Fruit fly (Drosophila melanogaster) whole organism, embryonic: ENCODE measurements around the gene CG13694.

Experiments used
- Blimp-1 ChIP-seq: fragments of 200-800 bp; sonication (Bioruptor generic); optimal IDR thresholded peaks from 3 replicates; lab custom pipeline; 2018; ENCODE audit warnings: missing biosample characterization, missing genetic modification characterization, mild to moderate bottlenecking, moderate library complexity, missing genetic modification reagents
- CG10543 ChIP-seq: fragments of 200-800 bp; sonication (Bioruptor generic); optimal IDR thresholded peaks from 3 replicates; lab custom pipeline; 2017; ENCODE audit warnings: missing biosample characterization, mild to moderate bottlenecking, missing genetic modification characterization, moderate library complexity
- CG10565 ChIP-seq: fragments of 200-800 bp; sonication (Bioruptor generic); optimal IDR thresholded peaks from 3 replicates; lab custom pipeline; 2016; ENCODE audit warnings: missing biosample characterization, mild to moderate bottlenecking, missing genetic modification characterization
- CG11085 ChIP-seq: fragments of 200-800 bp; sonication (Bioruptor generic); IDR thresholded peaks from 2 replicates; pipeline ENCODE4 v1.3.6; 2022; ENCODE audit warnings: missing biosample characterization, missing genetic modification characterization
- CG11696 ChIP-seq: fragments of 200-800 bp; sonication (Bioruptor generic); IDR thresholded peaks from 2 replicates; pipeline ENCODE4 v1.3.6; 2022; ENCODE audit warnings: missing biosample characterization, missing genetic modification characterization
- CG12659 ChIP-seq: fragments of 200-800 bp; sonication (Bioruptor generic); optimal IDR thresholded peaks from 3 replicates; lab custom pipeline; 2017; ENCODE audit warnings: mild to moderate bottlenecking, missing biosample characterization, missing genetic modification reagents, missing genetic modification characterization
- CG14667 ChIP-seq: fragments of 200-800 bp; sonication (Bioruptor generic); IDR thresholded peaks from 2 replicates; pipeline ENCODE4 v1.3.6; 2022; ENCODE audit warnings: missing biosample characterization, missing genetic modification characterization
- CG16813 ChIP-seq: fragments of 200-800 bp; sonication (Bioruptor generic); IDR thresholded peaks from 3 replicates; pipeline ENCODE4 v1.3.6; 2022; ENCODE audit warnings: missing biosample characterization, missing genetic modification characterization; ENCODE audit not compliant: partially characterized antibody
- CG17186 ChIP-seq: fragments of 200-800 bp; sonication (Bioruptor generic); optimal IDR thresholded peaks from 3 replicates; lab custom pipeline; 2017; ENCODE audit warnings: missing biosample characterization, missing genetic modification reagents, missing genetic modification characterization
- CG17568 ChIP-seq: fragments of 200-800 bp; sonication (Bioruptor generic); optimal IDR thresholded peaks from 2 replicates; lab custom pipeline; 2018; ENCODE audit warnings: missing biosample characterization, mild to moderate bottlenecking, missing genetic modification characterization, moderate library complexity
- CG17802 ChIP-seq: fragments of 200-800 bp; sonication (Bioruptor generic); optimal IDR thresholded peaks from 2 replicates; lab custom pipeline; 2018; ENCODE audit warnings: missing biosample characterization, mild to moderate bottlenecking, missing genetic modification characterization, moderate library complexity
- CG31224 ChIP-seq: fragments of 200-800 bp; sonication (Bioruptor generic); IDR thresholded peaks from 2 replicates; pipeline ENCODE4 v1.3.6; 2022; ENCODE audit warnings: missing biosample characterization, missing genetic modification characterization
- CG3407 ChIP-seq: fragments of 200-800 bp; sonication (Bioruptor generic); optimal IDR thresholded peaks from 2 replicates; lab custom pipeline; 2018; ENCODE audit warnings: missing biosample characterization, mild to moderate bottlenecking, missing genetic modification characterization
- CG7963 ChIP-seq: fragments of 200-800 bp; sonication (Bioruptor generic); IDR thresholded peaks from 3 replicates; pipeline ENCODE4 v1.3.6; 2022; ENCODE audit warnings: missing biosample characterization, missing genetic modification characterization; ENCODE audit not compliant: partially characterized antibody
- CG7987 ChIP-seq: fragments of 200-800 bp; sonication (Bioruptor generic); optimal IDR thresholded peaks from 2 replicates; lab custom pipeline; 2018; ENCODE audit warnings: missing biosample characterization, mild to moderate bottlenecking, missing genetic modification characterization, moderate library complexity
- CG8924 ChIP-seq: fragments of 200-800 bp; optimal IDR thresholded peaks from 3 replicates; lab custom pipeline; 2019; ENCODE audit warnings: missing biosample characterization, mild to moderate bottlenecking, missing genetic modification characterization, moderate library complexity
- CHES-1-like ChIP-seq: fragments of 200-800 bp; sonication (Bioruptor generic); optimal IDR thresholded peaks from 2 replicates; lab custom pipeline; 2016; ENCODE audit warnings: missing biosample characterization, missing genetic modification characterization
- D19A ChIP-seq: fragments of 200-800 bp; optimal IDR thresholded peaks from 3 replicates; lab custom pipeline; 2019; ENCODE audit warnings: missing biosample characterization, mild to moderate bottlenecking, missing genetic modification characterization, moderate library complexity
- Ets97D ChIP-seq: fragments of 200-800 bp; sonication (Bioruptor generic); optimal IDR thresholded peaks from 3 replicates; lab custom pipeline; 2016; ENCODE audit warnings: missing biosample characterization, missing genetic modification characterization
- HLH54F ChIP-seq: fragments of 200-800 bp; sonication (Bioruptor generic); optimal IDR thresholded peaks from 3 replicates; lab custom pipeline; 2016; ENCODE audit warnings: missing biosample characterization, missing genetic modification characterization
- HLHmδ ChIP-seq: fragments of 200-800 bp; sonication (Bioruptor generic); optimal IDR thresholded peaks from 2 replicates; lab custom pipeline; 2018; ENCODE audit warnings: missing biosample characterization, mild to moderate bottlenecking, missing genetic modification characterization, moderate library complexity
- Hr39 ChIP-seq: fragments of >200 bp; optimal IDR thresholded peaks from 2 replicates; lab custom pipeline; 2017
- Neu2 ChIP-seq: fragments of 200-800 bp; sonication (Bioruptor generic); optimal IDR thresholded peaks from 3 replicates; lab custom pipeline; 2016; ENCODE audit warnings: missing biosample characterization, missing genetic modification characterization, borderline replicate concordance
- Ravus ChIP-seq: fragments of 200-800 bp; sonication (Bioruptor generic); IDR thresholded peaks from 2 replicates; pipeline ENCODE4 v1.3.6; 2022; ENCODE audit warnings: missing biosample characterization, missing genetic modification characterization
- Sox102F ChIP-seq: fragments of 200-800 bp; sonication (Bioruptor generic); optimal IDR thresholded peaks from 2 replicates; lab custom pipeline; 2018; ENCODE audit warnings: missing biosample characterization, mild to moderate bottlenecking, missing genetic modification characterization, moderate library complexity
- abd-A ChIP-seq: fragments of 200-800 bp; sonication (Bioruptor generic); optimal IDR thresholded peaks from 3 replicates; lab custom pipeline; 2019; ENCODE audit warnings: missing biosample characterization, mild to moderate bottlenecking, missing genetic modification characterization, moderate library complexity
- amos ChIP-seq: fragments of 200-800 bp; sonication (Bioruptor generic); IDR thresholded peaks from 2 replicates; pipeline ENCODE4 v1.3.6; 2022; ENCODE audit warnings: missing biosample characterization, missing genetic modification characterization; ENCODE audit not compliant: partially characterized antibody
- bbx ChIP-seq: fragments of 200-800 bp; sonication (Bioruptor generic); IDR thresholded peaks from 2 replicates; pipeline ENCODE4 v1.3.6; 2022; ENCODE audit warnings: missing biosample characterization, missing genetic modification characterization; ENCODE audit not compliant: partially characterized antibody
- cad ChIP-seq: fragments of >200 bp; optimal IDR thresholded peaks from 2 replicates; lab custom pipeline; 2017; ENCODE audit warnings: missing biosample characterization, missing genetic modification characterization
- cato ChIP-seq: fragments of 200-800 bp; sonication (Bioruptor generic); optimal IDR thresholded peaks from 2 replicates; lab custom pipeline; 2016; ENCODE audit warnings: missing biosample characterization, missing genetic modification characterization, borderline replicate concordance
- crc ChIP-seq: fragments of 200-800 bp; sonication (Bioruptor generic); optimal IDR thresholded peaks from 2 replicates; lab custom pipeline; 2016; ENCODE audit warnings: missing biosample characterization, missing genetic modification characterization
- crp ChIP-seq, 2 experiments: fragments of 200-800 bp; sonication (Bioruptor generic); optimal IDR thresholded peaks; 2 replicates in 1 of 2; 3 replicates in 1 of 2; lab custom pipeline; 2017; ENCODE audit warnings: missing biosample characterization in 2 of 2, missing genetic modification characterization in 2 of 2, mild to moderate bottlenecking in 1 of 2, moderate library complexity in 1 of 2
- disco-r ChIP-seq: fragments of 200-800 bp; sonication (Bioruptor generic); optimal IDR thresholded peaks from 2 replicates; lab custom pipeline; 2016; ENCODE audit warnings: missing biosample characterization, missing genetic modification characterization
- fu2 ChIP-seq: fragments of 200-800 bp; sonication (Bioruptor generic); optimal IDR thresholded peaks from 2 replicates; lab custom pipeline; 2016; ENCODE audit warnings: missing biosample characterization, missing genetic modification characterization
- gce ChIP-seq: fragments of 200-800 bp; sonication (Bioruptor generic); IDR thresholded peaks from 3 replicates; pipeline ENCODE4 v1.3.6; 2022; ENCODE audit warnings: missing biosample characterization, missing genetic modification characterization
- h ChIP-seq: fragments of >200 bp; optimal IDR thresholded peaks from 2 replicates; lab custom pipeline; 2017
- ind ChIP-seq: fragments of 200-800 bp; sonication (Bioruptor generic); optimal IDR thresholded peaks from 3 replicates; lab custom pipeline; 2016; ENCODE audit warnings: missing biosample characterization, missing genetic modification characterization
- jing ChIP-seq: fragments of 200-800 bp; sonication (Bioruptor generic); optimal IDR thresholded peaks from 2 replicates; lab custom pipeline; 2018; ENCODE audit warnings: missing biosample characterization, mild to moderate bottlenecking, missing genetic modification characterization
- kah ChIP-seq: fragments of 200-800 bp; sonication (Bioruptor generic); optimal IDR thresholded peaks from 2 replicates; lab custom pipeline; 2018; ENCODE audit warnings: missing biosample characterization, mild to moderate bottlenecking, missing genetic modification characterization
- klu ChIP-seq: fragments of 200-800 bp; sonication (Bioruptor generic); IDR thresholded peaks from 2 replicates; pipeline ENCODE4 v1.3.6; 2022; ENCODE audit warnings: missing biosample characterization, missing genetic modification characterization
- kni ChIP-seq: fragments of 200-800 bp; sonication (Bioruptor generic); optimal IDR thresholded peaks from 3 replicates; lab custom pipeline; 2017; ENCODE audit warnings: mild to moderate bottlenecking, missing biosample characterization, missing genetic modification reagents, missing genetic modification characterization
- lab ChIP-seq: fragments of 200-800 bp; sonication (Bioruptor generic); optimal IDR thresholded peaks from 3 replicates; lab custom pipeline; 2017; ENCODE audit warnings: missing biosample characterization, missing genetic modification characterization, mild to moderate bottlenecking, moderate library complexity, missing genetic modification reagents
- lilli ChIP-seq: fragments of 200-800 bp; sonication (Bioruptor generic); optimal IDR thresholded peaks from 3 replicates; lab custom pipeline; 2016; ENCODE audit warnings: missing biosample characterization, missing genetic modification characterization
- mirr ChIP-seq: fragments of 200-800 bp; sonication (Bioruptor generic); optimal IDR thresholded peaks from 3 replicates; lab custom pipeline; 2018; ENCODE audit warnings: missing biosample characterization, mild to moderate bottlenecking, missing genetic modification characterization
- mld ChIP-seq: fragments of 200-800 bp; sonication (Bioruptor generic); IDR thresholded peaks from 3 replicates; pipeline ENCODE4 v1.3.6; 2022; ENCODE audit warnings: missing biosample characterization, missing genetic modification characterization; ENCODE audit not compliant: partially characterized antibody
- odd ChIP-seq: fragments of 200-800 bp; sonication (Bioruptor generic); optimal IDR thresholded peaks from 2 replicates; lab custom pipeline; 2017; ENCODE audit warnings: missing biosample characterization, mild to moderate bottlenecking, missing genetic modification characterization
- psq ChIP-seq: fragments of 200-800 bp; sonication (Bioruptor generic); optimal IDR thresholded peaks from 2 replicates; lab custom pipeline; 2017; ENCODE audit warnings: missing biosample characterization, missing genetic modification characterization
- stc ChIP-seq: fragments of 200-800 bp; sonication (Bioruptor generic); IDR thresholded peaks from 2 replicates; pipeline ENCODE4 v1.3.6; 2022; ENCODE audit warnings: missing biosample characterization, missing genetic modification characterization
- tap ChIP-seq: fragments of 200-800 bp; optimal IDR thresholded peaks from 3 replicates; lab custom pipeline; 2019; ENCODE audit warnings: missing biosample characterization, mild to moderate bottlenecking, missing genetic modification characterization, moderate library complexity
- zfh2 ChIP-seq: fragments of 200-800 bp; sonication (Bioruptor generic); optimal IDR thresholded peaks from 2 replicates; lab custom pipeline; 2016; ENCODE audit warnings: missing biosample characterization, missing genetic modification characterization

The CG13694 gene

DNA sequence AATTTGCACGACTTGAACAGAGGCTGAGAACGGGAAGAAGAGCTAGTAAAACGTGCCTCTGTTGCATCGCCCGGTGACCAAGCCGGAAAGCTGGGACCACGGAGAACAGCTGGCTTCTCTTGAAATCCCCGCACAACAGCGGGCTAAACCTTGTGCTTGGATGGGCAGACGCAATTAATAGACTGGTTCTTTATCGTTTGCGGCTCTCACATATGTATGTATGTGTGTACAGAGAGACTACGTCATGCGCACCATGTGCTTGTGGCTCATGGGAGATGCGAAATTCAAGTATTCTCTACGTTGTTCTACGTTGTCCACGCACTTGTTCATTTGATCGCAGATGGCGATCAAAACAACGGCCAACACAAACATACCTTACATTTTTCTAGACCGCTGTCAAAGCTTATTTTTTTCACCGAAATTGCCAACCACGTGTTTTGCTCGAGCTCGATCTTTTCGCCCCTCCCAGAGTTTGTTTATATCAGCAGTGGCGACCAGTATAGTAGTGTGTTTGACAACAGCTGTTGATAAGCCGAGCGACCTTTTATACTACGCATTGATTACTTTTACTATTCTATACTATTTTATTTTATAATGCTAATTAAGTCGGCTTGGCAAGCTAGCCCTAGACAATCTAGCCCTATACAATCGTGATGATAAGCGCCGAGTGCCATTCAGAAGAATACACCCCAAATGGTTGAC lies 7.0 kb downstream of the CG13694 start (continued):
- TF ChIP-seq Ets97D (GFP tag; lab: Kevin White, UChicago) (no peak), CG10543 (GFP tag; lab: Kevin White, UChicago) (peak; percentile 75), CG31224 (GFP tag; lab: Robert Waterston, UW) (no peak), CG17568 (GFP tag; lab: Kevin White, UChicago) (no peak), CG17186 (GFP tag; lab: Kevin White, UChicago) (no peak), CG3407 (no peak), cato (GFP tag; lab: Kevin White, UChicago) (no peak), kah (peak; percentile 22), klu (GFP tag; lab: Robert Waterston, UW) (no peak), ind (no peak), lab (GFP tag; lab: Kevin White, UChicago) (peak; percentile 41), gce (GFP tag; lab: Robert Waterston, UW) (no peak), HLHmδ (no peak), CG10565 (GFP tag; lab: Kevin White, UChicago) (no peak), stc (GFP tag; lab: Robert Waterston, UW) (no peak), mld (GFP tag; lab: Robert Waterston, UW) (no peak), Sox102F (GFP tag; lab: Kevin White, UChicago) (no peak), CG16813 (no peak), CG8924 (tag; lab: Kevin White, UChicago) (no peak), Neu2 (GFP tag; lab: Kevin White, UChicago) (no peak), CG12659 (no peak), abd-A (tag; lab: Kevin White, UChicago) (peak; percentile 66), mirr (GFP tag; lab: Kevin White, UChicago) (peak; percentile 63), CG11696 (GFP tag; lab: Robert Waterston, UW) (no peak), psq (GFP tag; lab: Kevin White, UChicago) (no peak), bbx (GFP tag; lab: Robert Waterston, UW) (no peak), h (lab: Kevin White, UChicago) (no peak), disco-r (GFP tag; lab: Kevin White, UChicago) (no peak), Blimp-1 (no peak), jing (GFP tag; lab: Kevin White, UChicago) (no peak), odd (no peak), CG14667 (GFP tag; lab: Robert Waterston, UW) (no peak), CG7987 (GFP tag; lab: Kevin White, UChicago) (peak; percentile 47), D19A (tag; lab: Kevin White, UChicago) (no peak), CG11085 (GFP tag; lab: Robert Waterston, UW) (no peak), tap (no peak), kni (GFP tag; lab: Kevin White, UChicago) (no peak), zfh2 (GFP tag; lab: Kevin White, UChicago) (no peak), CG7963 (GFP tag; lab: Robert Waterston, UW) (no peak), fu2 (GFP tag; lab: Kevin White, UChicago) (no peak), HLH54F (GFP tag; lab: Kevin White, UChicago) (no peak), crc (no peak), CG17802 (no peak), CHES-1-like (GFP tag; lab: Kevin White, UChicago) (no peak), cad (GFP tag; lab: Kevin White, UChicago) (no peak), crp (GFP tag; optimal IDR thresholded peaks at IDR 0.05; lab: Kevin White, UChicago) (peak in 1 of 2 experiments; percentile 8), lilli (no peak), Ravus (no peak), amos (GFP tag; lab: Robert Waterston, UW) (0 out of 2 replicates have a peak, but pooled peaks have one; percentile 18), Hr39 (lab: Kevin White, UChicago) (no peak)
